Worm (Caenorhabditis elegans) whole organism, young adult: ENCODE results near the gene tbc-20.

Experiments
- F10E7.11 ChIP-seq: sonication (generic microtip); optimal IDR thresholded peaks from 2 replicates; lab custom pipeline; 2017; ENCODE audit warnings: mild to moderate bottlenecking, missing genetic modification characterization, moderate library complexity, missing compliant biosample characterization
- F37B4.10 ChIP-seq: fragments of 200-800 bp; sonication (Bioruptor generic); IDR thresholded peaks from 2 replicates; pipeline ENCODE4 v1.3.6; 2022; ENCODE audit warnings: missing genetic modification characterization, missing compliant biosample characterization
- Y95B8A.8 ChIP-seq: fragments of 200-800 bp; sonication (Bioruptor generic); IDR thresholded peaks from 2 replicates; pipeline ENCODE4 v1.3.6; 2022; ENCODE audit warnings: missing genetic modification reagents, missing genetic modification characterization, missing compliant biosample characterization
- ama-1 ChIP-seq, 3 experiments: fragments of 150-350 bp in 1 of 3; sonication (generic microtip) in 2 of 3; optimal IDR thresholded peaks; 2 replicates each; lab custom pipeline; 2014 to 2018; ENCODE audit warnings: missing biosample characterization in 2 of 3, missing genetic modification characterization in 2 of 3, missing genetic modification reagents in 2 of 3
- dpff-1 ChIP-seq: sonication (generic microtip); optimal IDR thresholded peaks from 2 replicates; lab custom pipeline; 2017; ENCODE audit warnings: mild to moderate bottlenecking, missing genetic modification characterization, missing compliant biosample characterization
- gei-17 ChIP-seq: fragments of 200-800 bp; sonication (Bioruptor generic); optimal IDR thresholded peaks from 2 replicates; lab custom pipeline; 2018; ENCODE audit warnings: mild to moderate bottlenecking, missing genetic modification characterization, missing compliant biosample characterization
- him-1 ChIP-seq: sonication (generic microtip); optimal IDR thresholded peaks from 2 replicates; lab custom pipeline; 2016; ENCODE audit warnings: missing genotype, missing genetic modification reagents, missing genetic modification characterization, missing compliant biosample characterization
- madf-6 ChIP-seq: fragments of 200-800 bp; sonication (Bioruptor generic); IDR thresholded peaks from 2 replicates; pipeline ENCODE4 v1.3.6; 2022; ENCODE audit warnings: missing genetic modification reagents, missing genetic modification characterization, missing compliant biosample characterization
- nhr-179 ChIP-seq: sonication (generic microtip); optimal IDR thresholded peaks from 2 replicates; lab custom pipeline; 2016; ENCODE audit warnings: mild to moderate bottlenecking, missing genetic modification characterization, missing compliant biosample characterization
- nhr-27 ChIP-seq: fragments of 200-800 bp; sonication (Bioruptor generic); optimal IDR thresholded peaks from 2 replicates; lab custom pipeline; 2018; ENCODE audit warnings: mild to moderate bottlenecking, missing genetic modification characterization, moderate library complexity, missing compliant biosample characterization
- sea-2 ChIP-seq: fragments of 200-800 bp; sonication (Bioruptor generic); IDR thresholded peaks from 2 replicates; pipeline ENCODE4 v1.3.6; 2022; ENCODE audit warnings: missing genetic modification characterization, missing compliant biosample characterization
- snpc-1.3 ChIP-seq: sonication (generic microtip); optimal IDR thresholded peaks from 2 replicates; lab custom pipeline; 2017; ENCODE audit warnings: missing genetic modification characterization, mild to moderate bottlenecking, missing compliant biosample characterization, antibody characterized with exemption, moderate library complexity, missing genotype, missing genetic modification reagents; ENCODE audit not compliant: insufficient read depth
- snpc-3.4 ChIP-seq: sonication (generic microtip); optimal IDR thresholded peaks from 2 replicates; lab custom pipeline; 2017; ENCODE audit warnings: missing genetic modification characterization, mild to moderate bottlenecking, missing compliant biosample characterization, antibody characterized with exemption, moderate library complexity, missing genotype, missing genetic modification reagents
- snpc-4 ChIP-seq, 5 experiments: fragments of 150-350 bp in 1 of 5; sonication (generic microtip) in 4 of 5; optimal IDR thresholded peaks; 2 replicates each; lab custom pipeline; 2014 to 2018; ENCODE audit warnings: missing genetic modification characterization in 5 of 5, missing biosample characterization in 3 of 5, antibody characterized with exemption in 2 of 5, mild to moderate bottlenecking in 2 of 5, missing compliant biosample characterization in 2 of 5, missing genotype in 2 of 5, moderate library complexity in 2 of 5, missing genetic modification reagents in 1 of 5

- TF ChIP-seq gei-17 (GFP tag; lab: Kevin White, UChicago) (no peak), nhr-179 (no peak), F10E7.11 (tag; lab: Kevin White, UChicago) (no peak), snpc-4 (GFP tag; optimal IDR thresholded peaks at IDR 0.05; lab: Kevin White, UChicago) (no peak), snpc-4 (tag; optimal IDR thresholded peaks at IDR 0.05; lab: Kevin White, UChicago) (peak in 2 of 4 experiments; percentile 85 to 88), sea-2 (GFP tag; lab: Robert Waterston, UW) (no peak), him-1 (no peak), snpc-3.4 (tag; lab: Kevin White, UChicago) (no peak), ama-1 (optimal IDR thresholded peaks at IDR 0.05; lab: Kevin White, UChicago) (no peak), ama-1 (GFP tag; optimal IDR thresholded peaks at IDR 0.05; lab: Kevin White, UChicago) (no peak), snpc-1.3 (tag; lab: Kevin White, UChicago) (no peak), dpff-1 (tag; lab: Kevin White, UChicago) (no peak), Y95B8A.8 (no peak), nhr-27 (tag; lab: Kevin White, UChicago) (no peak), F37B4.10 (no peak), madf-6 (GFP tag; lab: Robert Waterston, UW) (no peak)
These were observed 25.1 kb upstream of the tbc-20 start, which contains the start of gene Y54E2A.7 for ce11 chrII:14772956-14773788.
